Worm (Caenorhabditis elegans) whole organism, young adult: ENCODE data around the gene Y66H1A.5.
A peak's percentile ranks its signal among the peaks of the same experiment; 100 is the strongest.

Source experiments
- K11D2.4 ChIP-seq: fragments of 200-800 bp; sonication (Bioruptor generic); IDR thresholded peaks from 2 replicates; pipeline ENCODE4 v1.3.6; 2022; ENCODE audit warnings: missing genetic modification reagents, missing genetic modification characterization, missing compliant biosample characterization
- ets-4 ChIP-seq: fragments of 200-800 bp; sonication (Bioruptor generic); optimal IDR thresholded peaks from 2 replicates; lab custom pipeline; 2018; ENCODE audit warnings: mild to moderate bottlenecking, missing genetic modification characterization, missing compliant biosample characterization
- madf-10 ChIP-seq: sonication (generic microtip); optimal IDR thresholded peaks from 2 replicates; lab custom pipeline; 2016; ENCODE audit warnings: mild to moderate bottlenecking, missing genetic modification characterization, missing compliant biosample characterization
- madf-3 ChIP-seq: fragments of 200-800 bp; sonication (Bioruptor generic); IDR thresholded peaks from 2 replicates; pipeline ENCODE4 v1.3.6; 2022; ENCODE audit warnings: missing genetic modification reagents, missing genetic modification characterization, missing compliant biosample characterization
- nfya-1 ChIP-seq: sonication (generic microtip); optimal IDR thresholded peaks from 2 replicates; lab custom pipeline; 2017; ENCODE audit warnings: antibody characterized with exemption, missing compliant biosample characterization, missing genetic modification characterization, borderline replicate concordance; ENCODE audit not compliant: insufficient read depth
- tbx-9 ChIP-seq: sonication (generic microtip); optimal IDR thresholded peaks from 2 replicates; lab custom pipeline; 2016; ENCODE audit warnings: borderline replicate concordance, missing genetic modification characterization, inconsistent platforms, missing compliant biosample characterization

ce11 chrIV:443622-444021 is 14.7 kb upstream of the Y66H1A.5 start, which contains the start of gene mrpl-55:
- TF ChIP-seq madf-10 (tag; lab: Kevin White, UChicago) = peak; percentile 21
- TF ChIP-seq nfya-1 = no peak
- TF ChIP-seq ets-4 (GFP tag; lab: Kevin White, UChicago) = no peak
- no peak for TF ChIP-seq madf-3 (GFP tag; lab: Robert Waterston, UW)
- peak; percentile 13; the same call in 1 of the 2 replicates for TF ChIP-seq K11D2.4
- TF ChIP-seq tbx-9 (tag; lab: Kevin White, UChicago) = no peak
